Fruit fly (Drosophila melanogaster): Measurements from ENCODE around the gene CG14073.
A peak's percentile ranks its signal among the peaks of the same experiment; 100 is the strongest.

The CG14073 gene

dm6 chr3L:18756293-18756887 lies 64.1 kb downstream of the CG14073 start (continued):
- TF ChIP-seq CG10209 (GFP tag; optimal IDR thresholded peaks at IDR 0.05) (no peak), NC2β (GFP tag; optimal IDR thresholded peaks at IDR 0.05) (no peak), sug (tag; optimal IDR thresholded peaks at IDR 0.05) (peak; percentile 3), Bteb2 (GFP tag; optimal IDR thresholded peaks at IDR 0.05) (peak; percentile 13), Dll (GFP tag; IDR thresholded peaks at IDR 0.05; ENCODE audit: partially characterized antibody) (no peak), CG10979 (tag; optimal IDR thresholded peaks at IDR 0.05) (peak; percentile 58), fd96Cb (tag; optimal IDR thresholded peaks at IDR 0.05) (peak; percentile 73), CG11723 (GFP tag; optimal IDR thresholded peaks at IDR 0.05) (peak; percentile 33), CG30403 (GFP tag; optimal IDR thresholded peaks at IDR 0.05) (peak; percentile 60), cad (GFP tag; optimal IDR thresholded peaks at IDR 0.05) (no peak), ATbp (GFP tag; optimal IDR thresholded peaks at IDR 0.05) (peak; percentile 56), CG13424 (tag; optimal IDR thresholded peaks at IDR 0.05) (peak; percentile 61), Nf-YB (GFP tag; optimal IDR thresholded peaks at IDR 0.05) (peak; percentile 3), CG8765 (GFP tag; IDR thresholded peaks at IDR 0.05) (no peak), dmrt99B (tag; optimal IDR thresholded peaks at IDR 0.05) (peak; percentile 75), CG17385 (GFP tag; optimal IDR thresholded peaks at IDR 0.05) (peak; percentile 39), Optix (GFP tag; IDR thresholded peaks at IDR 0.05) (no peak), CG6813 (GFP tag; optimal IDR thresholded peaks at IDR 0.05) (no peak), esg (GFP tag; conservative IDR thresholded peaks at IDR 0.05) (peak; percentile 40; the same call in 1 of the 2 replicates), ewg (GFP tag; optimal IDR thresholded peaks at IDR 0.05) (peak; percentile 66), PHDP (tag; optimal IDR thresholded peaks at IDR 0.05) (peak; percentile 64), CG10147 (GFP tag; optimal IDR thresholded peaks at IDR 0.05) (peak; percentile 41), CG1529 (GFP tag; optimal IDR thresholded peaks at IDR 0.05) (peak; percentile 59), CG8924 (tag; optimal IDR thresholded peaks at IDR 0.05) (peak; percentile 70), chif (GFP tag; optimal IDR thresholded peaks at IDR 0.05) (peak; percentile 1 to 11), CG13775 (GFP tag; optimal IDR thresholded peaks at IDR 0.05) (no peak), wor (GFP tag; IDR thresholded peaks at IDR 0.05) (peak; percentile 68), caup (GFP tag; optimal IDR thresholded peaks at IDR 0.05; ENCODE audit: severe bottlenecking) (peak; percentile 39), Rx (GFP tag; IDR thresholded peaks at IDR 0.05) (no peak), CG4424 (GFP tag; optimal IDR thresholded peaks at IDR 0.05) (peak; percentile 53), CG7839 (tag; optimal IDR thresholded peaks at IDR 0.05) (peak; percentile 60), seq (GFP tag; IDR thresholded peaks at IDR 0.05) (peak; percentile 60; the same call in 1 of the 2 replicates), Sox102F (GFP tag; optimal IDR thresholded peaks at IDR 0.05) (peak; percentile 87), lilli (GFP tag; optimal IDR thresholded peaks at IDR 0.05) (peak; percentile 25), stwl (tag; optimal IDR thresholded peaks at IDR 0.05) (no peak), CG4820 (GFP tag; optimal IDR thresholded peaks at IDR 0.05) (peak; percentile 48), peb (GFP tag; IDR thresholded peaks at IDR 0.05) (0 out of 2 replicates have a peak, but pooled peaks have one; percentile 13), Eip74EF (GFP tag; optimal IDR thresholded peaks at IDR 0.05) (peak in 1 of 2 experiments; percentile 64), CG2712 (tag; optimal IDR thresholded peaks at IDR 0.05) (peak; percentile 62), Meics (GFP tag; optimal IDR thresholded peaks at IDR 0.05) (peak; percentile 57), CG14710 (tag; optimal IDR thresholded peaks at IDR 0.05) (peak; percentile 26), CG7556 (GFP tag; optimal IDR thresholded peaks at IDR 0.05) (peak; percentile 46), odd (GFP tag; optimal IDR thresholded peaks at IDR 0.05) (peak; percentile 28), gem (tag; optimal IDR thresholded peaks at IDR 0.05) (peak; percentile 74), CG1602 (GFP tag; optimal IDR thresholded peaks at IDR 0.05) (peak; percentile 36), CTCF (GFP tag; optimal IDR thresholded peaks at IDR 0.05) (peak; percentile 5), CG14050 (GFP tag; IDR thresholded peaks at IDR 0.05) (peak; percentile 39; the same call in 2 of the 3 replicates), Lhr (GFP tag; optimal IDR thresholded peaks at IDR 0.05) (peak; percentile 10), dm (GFP tag; optimal IDR thresholded peaks at IDR 0.05) (no peak)

Measured in whole organism, embryonic.